Fruit fly (Drosophila melanogaster) whole organism, embryonic: ENCODE data around the gene axo.

Experiments used
- Aef1 ChIP-seq: fragments of 200-800 bp; sonication (Bioruptor generic); IDR thresholded peaks from 3 replicates; pipeline ENCODE4 v1.3.6; 2022; ENCODE audit warnings: missing biosample characterization, missing genetic modification characterization
- Atf-2 ChIP-seq: fragments of 200-800 bp; sonication (Bioruptor generic); optimal IDR thresholded peaks from 2 replicates; lab custom pipeline; 2016; ENCODE audit warnings: missing biosample characterization, missing genetic modification characterization
- BEAF-32 ChIP-seq: fragments of 200-800 bp; sonication (Bioruptor generic); optimal IDR thresholded peaks from 3 replicates; lab custom pipeline; 2017; ENCODE audit warnings: missing biosample characterization, missing genetic modification characterization, mild to moderate bottlenecking, moderate library complexity, missing genetic modification reagents
- Blimp-1 ChIP-seq: fragments of 200-800 bp; sonication (Bioruptor generic); optimal IDR thresholded peaks from 3 replicates; lab custom pipeline; 2018; ENCODE audit warnings: missing biosample characterization, missing genetic modification characterization, mild to moderate bottlenecking, moderate library complexity, missing genetic modification reagents
- CG10565 ChIP-seq: fragments of 200-800 bp; sonication (Bioruptor generic); optimal IDR thresholded peaks from 3 replicates; lab custom pipeline; 2016; ENCODE audit warnings: missing biosample characterization, mild to moderate bottlenecking, missing genetic modification characterization
- CG11696 ChIP-seq: fragments of 200-800 bp; sonication (Bioruptor generic); IDR thresholded peaks from 2 replicates; pipeline ENCODE4 v1.3.6; 2022; ENCODE audit warnings: missing biosample characterization, missing genetic modification characterization
- CG13296 ChIP-seq: fragments of 200-800 bp; sonication (Bioruptor generic); optimal IDR thresholded peaks from 3 replicates; lab custom pipeline; 2018; ENCODE audit warnings: missing biosample characterization, mild to moderate bottlenecking, missing genetic modification characterization
- CG16815 ChIP-seq: fragments of 200-800 bp; sonication (Bioruptor generic); optimal IDR thresholded peaks from 3 replicates; lab custom pipeline; 2017; ENCODE audit warnings: missing biosample characterization, mild to moderate bottlenecking, missing genetic modification characterization
- CG17361 ChIP-seq: fragments of 200-800 bp; sonication (Bioruptor generic); IDR thresholded peaks from 3 replicates; pipeline ENCODE4 v1.3.6; 2022; ENCODE audit warnings: missing biosample characterization, missing genetic modification characterization
- CG17568 ChIP-seq: fragments of 200-800 bp; sonication (Bioruptor generic); optimal IDR thresholded peaks from 2 replicates; lab custom pipeline; 2018; ENCODE audit warnings: missing biosample characterization, mild to moderate bottlenecking, missing genetic modification characterization, moderate library complexity
- CG17802 ChIP-seq: fragments of 200-800 bp; sonication (Bioruptor generic); optimal IDR thresholded peaks from 2 replicates; lab custom pipeline; 2018; ENCODE audit warnings: missing biosample characterization, mild to moderate bottlenecking, missing genetic modification characterization, moderate library complexity
- CG2199 ChIP-seq: fragments of 200-800 bp; sonication (Bioruptor generic); IDR thresholded peaks from 3 replicates; pipeline ENCODE4 v1.3.6; 2022; ENCODE audit warnings: missing biosample characterization, missing genetic modification characterization
- CG30403 ChIP-seq: fragments of 200-800 bp; sonication (Bioruptor generic); optimal IDR thresholded peaks from 3 replicates; lab custom pipeline; 2016; ENCODE audit warnings: missing biosample characterization, missing genetic modification characterization
- CG3281 ChIP-seq: fragments of 200-800 bp; sonication (Bioruptor generic); optimal IDR thresholded peaks from 3 replicates; lab custom pipeline; 2017; ENCODE audit warnings: missing biosample characterization, mild to moderate bottlenecking, missing genetic modification characterization
- CG4424 ChIP-seq: fragments of 200-800 bp; sonication (Bioruptor generic); optimal IDR thresholded peaks from 3 replicates; lab custom pipeline; 2016; ENCODE audit warnings: missing biosample characterization, missing genetic modification characterization
- CG6175 ChIP-seq: fragments of 200-800 bp; sonication (Bioruptor generic); IDR thresholded peaks from 3 replicates; pipeline ENCODE4 v1.3.6; 2022; ENCODE audit warnings: missing biosample characterization, missing genetic modification characterization
- CG6765 ChIP-seq: fragments of 200-800 bp; sonication (Bioruptor generic); optimal IDR thresholded peaks from 3 replicates; lab custom pipeline; 2017; ENCODE audit warnings: missing biosample characterization, mild to moderate bottlenecking, missing genetic modification characterization
- CG7745 ChIP-seq: fragments of 200-800 bp; sonication (Bioruptor generic); optimal IDR thresholded peaks from 2 replicates; lab custom pipeline; 2018; ENCODE audit warnings: missing biosample characterization, mild to moderate bottlenecking, missing genetic modification characterization, moderate library complexity
- CG8290 ChIP-seq, 3 experiments: fragments of 200-800 bp; sonication (Bioruptor generic); optimal IDR thresholded peaks; 2 replicates each; lab custom pipeline; 2016 to 2019; ENCODE audit warnings: missing biosample characterization in 3 of 3, missing genetic modification characterization in 3 of 3, mild to moderate bottlenecking in 2 of 3, moderate library complexity in 1 of 3
- CkIIα-i1 ChIP-seq: fragments of 200-800 bp; sonication (Bioruptor generic); IDR thresholded peaks from 2 replicates; pipeline ENCODE4 v1.3.6; 2022; ENCODE audit warnings: missing biosample characterization, missing genetic modification characterization
- Dek ChIP-seq: fragments of 200-800 bp; sonication (Bioruptor generic); optimal IDR thresholded peaks from 3 replicates; lab custom pipeline; 2019; ENCODE audit warnings: missing biosample characterization, mild to moderate bottlenecking, missing genetic modification characterization, moderate library complexity
- Meics ChIP-seq: fragments of 200-800 bp; sonication (Bioruptor generic); optimal IDR thresholded peaks from 2 replicates; lab custom pipeline; 2017; ENCODE audit warnings: missing biosample characterization, mild to moderate bottlenecking, missing genetic modification characterization
- Neu2 ChIP-seq: fragments of 200-800 bp; sonication (Bioruptor generic); optimal IDR thresholded peaks from 3 replicates; lab custom pipeline; 2016; ENCODE audit warnings: missing biosample characterization, missing genetic modification characterization, borderline replicate concordance
- Side ChIP-seq: fragments of 200-800 bp; sonication (Bioruptor generic); optimal IDR thresholded peaks from 2 replicates; lab custom pipeline; 2016; ENCODE audit warnings: missing biosample characterization, missing genetic modification characterization
- Six4 ChIP-seq: fragments of 200-800 bp; sonication (Bioruptor generic); optimal IDR thresholded peaks from 2 replicates; lab custom pipeline; 2016; ENCODE audit warnings: missing biosample characterization, missing genetic modification characterization
- Sry-δ ChIP-seq: fragments of 200-800 bp; sonication (Bioruptor generic); optimal IDR thresholded peaks from 2 replicates; lab custom pipeline; 2016; ENCODE audit warnings: missing biosample characterization, missing genetic modification characterization
- Usf ChIP-seq: fragments of 200-800 bp; sonication (Bioruptor generic); optimal IDR thresholded peaks from 2 replicates; lab custom pipeline; 2017; ENCODE audit warnings: missing genotype, missing biosample characterization, missing genetic modification characterization
- bsh ChIP-seq, 2 experiments: fragments of 200-800 bp; sonication (Bioruptor generic); optimal IDR thresholded peaks; 2 replicates each; lab custom pipeline; 2017 to 2018; ENCODE audit warnings: mild to moderate bottlenecking in 2 of 2, missing biosample characterization in 2 of 2, missing genetic modification characterization in 2 of 2, moderate library complexity in 1 of 2
- caup ChIP-seq: fragments of 200-800 bp; sonication (Bioruptor generic); optimal IDR thresholded peaks from 3 replicates; lab custom pipeline; 2017; ENCODE audit warnings: missing biosample characterization, mild to moderate bottlenecking, missing genetic modification characterization, moderate library complexity; ENCODE audit not compliant: severe bottlenecking
- crol ChIP-seq: fragments of 200-800 bp; sonication (Bioruptor generic); IDR thresholded peaks from 2 replicates; pipeline ENCODE4 v1.3.6; 2022; ENCODE audit warnings: missing biosample characterization, missing genetic modification characterization
- da ChIP-seq: fragments of 200-800 bp; sonication (Bioruptor generic); optimal IDR thresholded peaks from 2 replicates; lab custom pipeline; 2016; ENCODE audit warnings: missing biosample characterization, missing genetic modification characterization
- emc ChIP-seq: fragments of 200-800 bp; sonication (Bioruptor generic); optimal IDR thresholded peaks from 2 replicates; lab custom pipeline; 2016; ENCODE audit warnings: missing biosample characterization, missing genetic modification characterization
- ftz-f1 ChIP-seq: fragments of 200-800 bp; sonication (Bioruptor generic); optimal IDR thresholded peaks from 2 replicates; lab custom pipeline; 2016; ENCODE audit warnings: missing biosample characterization, missing genetic modification characterization
- lbe ChIP-seq: fragments of 200-800 bp; sonication (Bioruptor generic); optimal IDR thresholded peaks from 2 replicates; lab custom pipeline; 2016; ENCODE audit warnings: missing biosample characterization, mild to moderate bottlenecking, missing genetic modification characterization
- lmd ChIP-seq: fragments of 200-800 bp; sonication (Bioruptor generic); IDR thresholded peaks from 2 replicates; pipeline ENCODE4 v1.3.6; 2022; ENCODE audit warnings: missing biosample characterization, missing genetic modification characterization
- otp ChIP-seq: fragments of 200-800 bp; sonication (Bioruptor generic); IDR thresholded peaks from 3 replicates; pipeline ENCODE4, ENCODE4 v1.3.6; 2022; ENCODE audit warnings: missing biosample characterization, missing genetic modification characterization
- pho ChIP-seq: fragments of 200-800 bp; sonication (Bioruptor generic); optimal IDR thresholded peaks from 2 replicates; lab custom pipeline; 2016; ENCODE audit warnings: missing biosample characterization, missing genetic modification characterization
- sc ChIP-seq, 3 experiments: fragments of >200 bp in 2 of 3; fragments of 200-800 bp in 1 of 3; sonication (Bioruptor generic) in 1 of 3; optimal IDR thresholded peaks; 2 replicates in 2 of 3; 3 replicates in 1 of 3; lab custom pipeline; 2017; ENCODE audit warnings: mild to moderate bottlenecking in 1 of 3, missing biosample characterization in 1 of 3, missing genetic modification characterization in 1 of 3, missing genetic modification reagents in 1 of 3
- sd ChIP-seq: fragments of 200-800 bp; sonication (Bioruptor generic); optimal IDR thresholded peaks from 3 replicates; lab custom pipeline; 2018; ENCODE audit warnings: missing biosample characterization, mild to moderate bottlenecking, missing genetic modification characterization, moderate library complexity
- tna ChIP-seq: fragments of 200-800 bp; sonication (Bioruptor generic); IDR thresholded peaks from 2 replicates; pipeline ENCODE4 v1.3.6; 2022; ENCODE audit warnings: missing biosample characterization, missing genetic modification characterization; ENCODE audit not compliant: partially characterized antibody
- trem ChIP-seq: fragments of 200-800 bp; optimal IDR thresholded peaks from 3 replicates; lab custom pipeline; 2019; ENCODE audit warnings: missing biosample characterization, mild to moderate bottlenecking, missing genetic modification characterization, moderate library complexity
- ttk ChIP-seq: fragments of 200-800 bp; sonication (Bioruptor generic); IDR thresholded peaks from 2 replicates; pipeline ENCODE4 v2.1.2; 2022; ENCODE audit warnings: missing biosample characterization, missing genetic modification characterization
- zen ChIP-seq: fragments of 200-800 bp; sonication (Bioruptor generic); optimal IDR thresholded peaks from 3 replicates; lab custom pipeline; 2018; ENCODE audit warnings: missing biosample characterization, mild to moderate bottlenecking, missing genetic modification characterization, moderate library complexity

axo gene

DNA sequence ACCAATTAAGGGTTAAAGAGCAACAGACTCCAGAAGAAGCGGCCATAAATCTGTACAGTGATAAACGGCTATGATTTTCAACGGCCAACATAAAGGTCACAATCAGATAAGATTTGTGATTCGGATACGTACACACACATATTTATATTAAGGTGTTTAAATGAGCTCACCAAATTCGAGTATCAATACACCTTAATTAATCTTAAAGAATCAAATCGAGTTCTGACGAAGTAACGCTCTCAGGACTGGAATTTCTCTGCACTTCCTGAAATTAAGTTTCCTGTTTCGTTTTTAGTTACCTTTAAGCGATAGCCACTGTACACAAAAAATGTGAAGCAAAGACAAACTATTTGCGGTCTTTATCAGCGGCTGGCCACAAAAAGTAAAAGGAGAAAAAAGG, 63.2 kb downstream of the axo start (continued):
- peak; percentile 42 for TF ChIP-seq sd
- no peak for TF ChIP-seq CkIIα-i1 (GFP tag; lab: Robert Waterston, UW)
- TF ChIP-seq emc (GFP tag; lab: Kevin White, UChicago): no peak
- TF ChIP-seq caup: no peak
- no peak for TF ChIP-seq lbe (GFP tag; lab: Kevin White, UChicago)
- TF ChIP-seq CG13296: no peak
- no peak for TF ChIP-seq CG6175 (GFP tag; lab: Robert Waterston, UW)
- TF ChIP-seq Dek: no peak
- TF ChIP-seq Neu2 (GFP tag; lab: Kevin White, UChicago): no peak
- TF ChIP-seq CG6765 (GFP tag; lab: Kevin White, UChicago): no peak
- no peak for TF ChIP-seq CG7745 (tag; lab: Kevin White, UChicago)
- no peak for TF ChIP-seq da (GFP tag; lab: Kevin White, UChicago)
- TF ChIP-seq zen (tag; lab: Kevin White, UChicago): no peak
- TF ChIP-seq ftz-f1 (GFP tag; lab: Kevin White, UChicago): no peak
- TF ChIP-seq crol (GFP tag; lab: Robert Waterston, UW): no peak
- no peak for TF ChIP-seq Atf-2
- TF ChIP-seq Aef1 (GFP tag; lab: Robert Waterston, UW): no peak
- peak; percentile 2 for TF ChIP-seq CG4424
- TF ChIP-seq Side: no peak
- no peak for TF ChIP-seq CG11696 (GFP tag; lab: Robert Waterston, UW)
- 0 out of 3 replicates have a peak, but pooled peaks have one; percentile 17 for TF ChIP-seq CG2199 (GFP tag; lab: Robert Waterston, UW)
- no peak for TF ChIP-seq otp (GFP tag; lab: Robert Waterston, UW)
- TF ChIP-seq CG3281 (GFP tag; lab: Kevin White, UChicago): no peak
- TF ChIP-seq CG17361: 0 out of 3 replicates have a peak, but pooled peaks have one; percentile 14
- TF ChIP-seq CG17568: no peak
- no peak for TF ChIP-seq BEAF-32 (GFP tag; lab: Kevin White, UChicago)
- TF ChIP-seq tna: no peak
- TF ChIP-seq CG30403 (GFP tag; lab: Kevin White, UChicago): peak; percentile 11
- TF ChIP-seq Usf (GFP tag; lab: Kevin White, UChicago): no peak
- TF ChIP-seq bsh (GFP tag; optimal IDR thresholded peaks at IDR 0.05; lab: Kevin White, UChicago): peak in 1 of 2 experiments; percentile 16
- no peak for TF ChIP-seq Sry-δ
- no peak for TF ChIP-seq CG16815 (GFP tag; lab: Kevin White, UChicago)
- no peak for TF ChIP-seq CG8290 (GFP tag; optimal IDR thresholded peaks at IDR 0.05; lab: Kevin White, UChicago)
- TF ChIP-seq CG8290 (tag; optimal IDR thresholded peaks at IDR 0.05; lab: Kevin White, UChicago): no peak
- peak; percentile 11; the same call in 1 of the 2 replicates for TF ChIP-seq lmd
- peak; percentile 35 for TF ChIP-seq trem
- TF ChIP-seq sc (optimal IDR thresholded peaks at IDR 0.05; lab: Kevin White, UChicago): no peak
- no peak for TF ChIP-seq sc (GFP tag; optimal IDR thresholded peaks at IDR 0.05; lab: Kevin White, UChicago)
- peak; percentile 18 for TF ChIP-seq Blimp-1 (GFP tag; lab: Kevin White, UChicago)
- no peak for TF ChIP-seq CG10565 (GFP tag; lab: Kevin White, UChicago)
- no peak for TF ChIP-seq Six4 (GFP tag; lab: Kevin White, UChicago)
- peak; percentile 12 for TF ChIP-seq Meics
- no peak for TF ChIP-seq CG17802
- no peak for TF ChIP-seq pho
- 0 out of 2 replicates have a peak, but pooled peaks have one; percentile 29 for TF ChIP-seq ttk (GFP tag; lab: Robert Waterston, UW)
